Worm (Caenorhabditis elegans): ENCODE results near the gene T03E6.8.

- TF ChIP-seq W03F9.2 (tag; optimal IDR thresholded peaks at IDR 0.05) (no peak), dao-5 (tag; optimal IDR thresholded peaks at IDR 0.05) (no peak), him-1 (tag; optimal IDR thresholded peaks at IDR 0.05) (no peak)
Observed at ce11 chrV:16565639-16566038, 37.4 kb downstream of the T03E6.8 start, which contains the start of gene sru-45.
